Fruit fly (Drosophila melanogaster): ENCODE measurements around the gene tefu.
A peak's percentile ranks its signal among the peaks of the same experiment; 100 is the strongest.

tefu gene

DNA sequence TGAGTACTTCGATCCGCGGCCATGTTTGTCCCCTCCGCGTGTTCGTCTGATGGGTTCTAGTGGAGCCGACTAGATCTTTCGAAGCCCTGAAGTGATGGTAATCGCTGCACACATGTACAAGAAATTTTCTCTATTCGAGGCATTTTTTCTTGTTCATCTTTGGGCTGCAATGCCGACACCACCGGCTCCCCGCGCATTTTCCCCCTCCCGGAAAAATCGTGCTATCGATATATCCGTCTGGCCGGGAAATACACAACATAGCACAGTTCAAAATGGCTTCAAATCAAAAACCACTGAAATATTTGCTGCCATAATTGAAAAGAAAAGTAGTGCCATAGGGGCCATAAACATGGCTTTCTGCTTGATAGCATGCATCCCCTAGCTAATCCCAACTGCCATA, 21.9 kb upstream of the tefu start:
- TF ChIP-seq CG17806 (tag; optimal IDR thresholded peaks at IDR 0.05) = no peak
- no peak for TF ChIP-seq CG14655 (GFP tag; optimal IDR thresholded peaks at IDR 0.05)
- TF ChIP-seq CG32121 (GFP tag; IDR thresholded peaks at IDR 0.05) = no peak
- no peak for TF ChIP-seq Ets98B (GFP tag; IDR thresholded peaks at IDR 0.05)
- no peak for TF ChIP-seq Pif1A (GFP tag; optimal IDR thresholded peaks at IDR 0.05)
- no peak for TF ChIP-seq CG12605 (GFP tag; IDR thresholded peaks at IDR 0.05)
- TF ChIP-seq gl (tag; optimal IDR thresholded peaks at IDR 0.05) = no peak
- TF ChIP-seq CG8159 (tag; optimal IDR thresholded peaks at IDR 0.05) = no peak
- TF ChIP-seq CG10348 (GFP tag; IDR thresholded peaks at IDR 0.05) = no peak
- TF ChIP-seq CG15710 (tag; optimal IDR thresholded peaks at IDR 0.05) = no peak
- no peak for TF ChIP-seq CG13204 (GFP tag; optimal IDR thresholded peaks at IDR 0.05)
- no peak for TF ChIP-seq CG9948 (tag; optimal IDR thresholded peaks at IDR 0.05)
- no peak for TF ChIP-seq fd96Ca (GFP tag; IDR thresholded peaks at IDR 0.05)
- no peak for TF ChIP-seq rn (GFP tag; IDR thresholded peaks at IDR 0.05)
- no peak for TF ChIP-seq Pif1B (GFP tag; optimal IDR thresholded peaks at IDR 0.05)
- no peak for TF ChIP-seq Snoo (tag; optimal IDR thresholded peaks at IDR 0.05)
- no peak for TF ChIP-seq CG34367 (tag; optimal IDR thresholded peaks at IDR 0.05)
- TF ChIP-seq CG4496 (GFP tag; IDR thresholded peaks at IDR 0.05) = no peak
- no peak for TF ChIP-seq CG8301 (tag; optimal IDR thresholded peaks at IDR 0.05)
- TF ChIP-seq EcR (GFP tag; optimal IDR thresholded peaks at IDR 0.05) = no peak

- TF ChIP-seq CG32121 (GFP tag; IDR thresholded peaks at IDR 0.05) (no peak), CG4496 (GFP tag; IDR thresholded peaks at IDR 0.05) (no peak), CG12605 (GFP tag; IDR thresholded peaks at IDR 0.05) (no peak), Ets98B (GFP tag; IDR thresholded peaks at IDR 0.05) (no peak), Snoo (tag; optimal IDR thresholded peaks at IDR 0.05) (no peak), CG34367 (tag; optimal IDR thresholded peaks at IDR 0.05) (no peak), CG10348 (GFP tag; IDR thresholded peaks at IDR 0.05) (no peak), gl (tag; optimal IDR thresholded peaks at IDR 0.05) (no peak)
Measured at dm6 chr3R:15262710-15263672, 21.0 kb upstream of the tefu start, which contains the start of the genes eIF2gamma and Set. TSS of gene eIF2gamma (minus strand) at chr3R:15263458. TSS of gene Set (plus strand) at chr3R:15263552.

DNA sequence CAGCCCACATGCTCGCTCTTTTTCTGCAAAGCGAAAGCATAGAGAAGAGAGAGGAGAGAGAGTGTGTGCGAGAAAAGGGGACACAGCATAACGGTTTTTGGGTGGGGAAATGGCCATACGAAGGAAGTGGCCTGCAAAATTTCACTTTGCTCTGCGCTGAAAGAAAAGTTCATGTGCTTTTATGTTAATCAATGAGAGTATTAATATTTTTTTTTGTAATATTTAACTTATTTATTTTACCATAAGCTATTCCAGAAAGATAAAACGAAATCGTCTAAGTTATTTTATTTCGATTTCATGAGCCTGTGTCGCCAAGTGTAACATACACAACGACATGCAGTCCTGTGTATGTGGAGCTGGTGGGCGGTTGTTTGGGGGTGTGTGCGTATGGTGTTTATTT, 8.4 kb upstream of the tefu start:
- TF ChIP-seq CG32121 (GFP tag; IDR thresholded peaks at IDR 0.05) = peak; percentile 70
- TF ChIP-seq rn (GFP tag; IDR thresholded peaks at IDR 0.05) = peak; percentile 56
- TF ChIP-seq D1 (tag; optimal IDR thresholded peaks at IDR 0.05) = no peak
- TF ChIP-seq fd96Ca (GFP tag; IDR thresholded peaks at IDR 0.05) = peak; percentile 67
- TF ChIP-seq Pif1A (GFP tag; optimal IDR thresholded peaks at IDR 0.05) = no peak
- peak; percentile 40 for TF ChIP-seq CG34367 (tag; optimal IDR thresholded peaks at IDR 0.05)
- TF ChIP-seq CG13204 (GFP tag; optimal IDR thresholded peaks at IDR 0.05) = no peak
- TF ChIP-seq CG17806 (tag; optimal IDR thresholded peaks at IDR 0.05) = no peak
- TF ChIP-seq Snoo (tag; optimal IDR thresholded peaks at IDR 0.05) = no peak
- TF ChIP-seq CG14655 (GFP tag; optimal IDR thresholded peaks at IDR 0.05) = no peak
- TF ChIP-seq gl (tag; optimal IDR thresholded peaks at IDR 0.05) = no peak
- TF ChIP-seq Ets98B (GFP tag; IDR thresholded peaks at IDR 0.05) = peak; percentile 81
- no peak for TF ChIP-seq Pif1B (GFP tag; optimal IDR thresholded peaks at IDR 0.05)
- TF ChIP-seq CG15710 (tag; optimal IDR thresholded peaks at IDR 0.05) = peak; percentile 74
- TF ChIP-seq EcR (GFP tag; optimal IDR thresholded peaks at IDR 0.05) = no peak
- TF ChIP-seq CG8159 (tag; optimal IDR thresholded peaks at IDR 0.05) = peak; percentile 62
- TF ChIP-seq CG9948 (tag; optimal IDR thresholded peaks at IDR 0.05) = no peak
- TF ChIP-seq CG4496 (GFP tag; IDR thresholded peaks at IDR 0.05) = peak; percentile 72; the same call in 2 of the 3 replicates
- TF ChIP-seq CG10348 (GFP tag; IDR thresholded peaks at IDR 0.05) = no peak
- TF ChIP-seq CG12605 (GFP tag; IDR thresholded peaks at IDR 0.05) = peak; percentile 60
- TF ChIP-seq CG8301 (tag; optimal IDR thresholded peaks at IDR 0.05) = no peak

DNA sequence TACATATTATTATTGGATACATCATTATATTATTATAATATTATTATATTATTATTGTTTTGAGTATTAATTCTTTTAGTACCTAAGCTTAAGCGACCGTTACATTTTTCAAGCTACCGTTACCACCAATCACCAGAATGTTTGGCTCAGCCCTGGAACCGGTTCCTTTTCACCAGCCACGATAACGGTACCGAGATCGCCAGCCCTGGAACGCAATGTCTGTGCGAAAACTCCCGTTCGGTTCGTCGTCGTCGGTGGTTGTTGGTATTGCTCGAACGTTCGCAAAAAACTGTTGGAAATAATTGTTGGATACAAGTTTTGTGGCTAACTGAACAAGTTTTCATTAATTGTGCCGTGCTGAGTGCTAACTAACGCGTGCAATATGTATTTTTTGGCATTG, 7.7 kb upstream of the tefu start, which contains the start of gene CG42404:
TSS of gene CG42404 (plus strand) at position 360 of the 400 bp plus-strand sequence.
- TF ChIP-seq CG4496 (GFP tag; IDR thresholded peaks at IDR 0.05) = no peak
- TF ChIP-seq Snoo (tag; optimal IDR thresholded peaks at IDR 0.05) = no peak
- no peak for TF ChIP-seq CG17806 (tag; optimal IDR thresholded peaks at IDR 0.05)
- no peak for TF ChIP-seq EcR (GFP tag; optimal IDR thresholded peaks at IDR 0.05)
- TF ChIP-seq CG13204 (GFP tag; optimal IDR thresholded peaks at IDR 0.05) = no peak
- no peak for TF ChIP-seq CG15710 (tag; optimal IDR thresholded peaks at IDR 0.05)
- no peak for TF ChIP-seq CG14655 (GFP tag; optimal IDR thresholded peaks at IDR 0.05)
- no peak for TF ChIP-seq Pif1B (GFP tag; optimal IDR thresholded peaks at IDR 0.05)
- no peak for TF ChIP-seq CG34367 (tag; optimal IDR thresholded peaks at IDR 0.05)
- no peak for TF ChIP-seq Pif1A (GFP tag; optimal IDR thresholded peaks at IDR 0.05)
- TF ChIP-seq D1 (tag; optimal IDR thresholded peaks at IDR 0.05) = no peak
- no peak for TF ChIP-seq gl (tag; optimal IDR thresholded peaks at IDR 0.05)
- TF ChIP-seq fd96Ca (GFP tag; IDR thresholded peaks at IDR 0.05) = no peak
- TF ChIP-seq CG12605 (GFP tag; IDR thresholded peaks at IDR 0.05) = no peak

DNA sequence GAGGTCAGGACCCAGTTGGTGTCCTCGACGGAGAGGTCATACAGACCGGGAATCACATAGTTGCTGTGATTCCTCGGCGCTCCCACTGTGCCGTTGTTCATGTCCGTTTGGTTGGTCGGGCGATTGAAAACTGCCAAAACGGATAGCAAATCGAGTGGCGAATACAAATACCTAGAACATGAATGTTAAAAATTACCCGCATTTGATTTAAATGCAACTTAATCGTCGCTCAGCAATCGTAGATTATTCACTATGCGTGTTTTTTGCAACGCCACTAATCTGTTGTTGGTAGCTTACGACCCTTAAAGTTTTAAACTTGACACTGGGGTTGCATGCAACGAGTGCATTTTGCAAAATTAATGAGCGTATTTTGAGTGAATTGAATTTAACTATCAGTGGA, 7.0 kb upstream of the tefu start, which contains the start of gene Amt:
TSS of gene Amt (minus strand) at position 101 of the 400 bp plus-strand sequence.
- TF ChIP-seq gl (tag; optimal IDR thresholded peaks at IDR 0.05) = no peak
- no peak for TF ChIP-seq Pif1B (GFP tag; optimal IDR thresholded peaks at IDR 0.05)
- TF ChIP-seq CG10348 (GFP tag; IDR thresholded peaks at IDR 0.05) = no peak
- TF ChIP-seq CG14655 (GFP tag; optimal IDR thresholded peaks at IDR 0.05) = no peak
- TF ChIP-seq CG13204 (GFP tag; optimal IDR thresholded peaks at IDR 0.05) = no peak

All from whole organism, pupa.